Worm (Caenorhabditis elegans): ENCODE results near the gene B0228.8.

- TF ChIP-seq nhr-28 (tag; optimal IDR thresholded peaks at IDR 0.05) (no peak), lin-15B (tag; optimal IDR thresholded peaks at IDR 0.05) (no peak), fkh-10 (GFP tag; optimal IDR thresholded peaks at IDR 0.05) (no peak), ceh-82 (tag; optimal IDR thresholded peaks at IDR 0.05) (peak; percentile 6), egl-27 (tag; optimal IDR thresholded peaks at IDR 0.05) (no peak), ama-1 (optimal IDR thresholded peaks at IDR 0.05) (no peak)
Measured at ce11 chrII:7791408-7792050, 30.2 kb upstream of the B0228.8 start.
